Fruit fly (Drosophila melanogaster): ENCODE measurements around the gene CG32564.

The CG32564 gene

dm6 chrX:17183486-17183885 lies 22.7 kb upstream of the CG32564 start:
- TF ChIP-seq Hnf4 (GFP tag; optimal IDR thresholded peaks at IDR 0.05) (no peak), Hr83 (GFP tag; optimal IDR thresholded peaks at IDR 0.05; ENCODE audit: poor library complexity, severe bottlenecking) (peak; percentile 61)

- TF ChIP-seq Dif (GFP tag; optimal IDR thresholded peaks at IDR 0.05; ENCODE audit: partially characterized antibody) = no peak
- TF ChIP-seq Dfd (GFP tag; optimal IDR thresholded peaks at IDR 0.05) = no peak
- no peak for TF ChIP-seq Hr78 (GFP tag; optimal IDR thresholded peaks at IDR 0.05)
- no peak for TF ChIP-seq usp (GFP tag; optimal IDR thresholded peaks at IDR 0.05)
- TF ChIP-seq Jra (GFP tag; optimal IDR thresholded peaks at IDR 0.05) = no peak
- TF ChIP-seq pan (optimal IDR thresholded peaks at IDR 0.05) = no peak
- no peak for TF ChIP-seq N (GFP tag; optimal IDR thresholded peaks at IDR 0.05)
- TF ChIP-seq Abd-B (GFP tag; optimal IDR thresholded peaks at IDR 0.05) = no peak
- TF ChIP-seq woc (GFP tag; optimal IDR thresholded peaks at IDR 0.05) = no peak
- no peak for TF ChIP-seq GATAd (GFP tag; optimal IDR thresholded peaks at IDR 0.05)
- no peak for TF ChIP-seq sv (GFP tag; optimal IDR thresholded peaks at IDR 0.05)
- no peak for TF ChIP-seq Vsx2 (GFP tag; optimal IDR thresholded peaks at IDR 0.05; ENCODE audit: partially characterized antibody)
- TF ChIP-seq foxo (GFP tag; optimal IDR thresholded peaks at IDR 0.05) = no peak
- TF ChIP-seq OdsH (GFP tag; optimal IDR thresholded peaks at IDR 0.05) = no peak
- TF ChIP-seq Mio (GFP tag; optimal IDR thresholded peaks at IDR 0.05) = no peak
- TF ChIP-seq br (GFP tag; optimal IDR thresholded peaks at IDR 0.05) = no peak
- no peak for TF ChIP-seq dl (GFP tag; optimal IDR thresholded peaks at IDR 0.05; ENCODE audit: insufficient read depth in 1 of 2, partially characterized antibody in 2 of 2)
- TF ChIP-seq CG32264 (GFP tag; optimal IDR thresholded peaks at IDR 0.05) = no peak
Observed at dm6 chrX:17186432-17186831, 19.8 kb upstream of the CG32564 start.

- TF ChIP-seq h (GFP tag; optimal IDR thresholded peaks at IDR 0.05) (peak; percentile 16), brk (GFP tag; optimal IDR thresholded peaks at IDR 0.05) (no peak), Hr83 (GFP tag; optimal IDR thresholded peaks at IDR 0.05; ENCODE audit: poor library complexity, severe bottlenecking) (no peak), OdsH (GFP tag; optimal IDR thresholded peaks at IDR 0.05) (peak; percentile 20), psq (GFP tag; optimal IDR thresholded peaks at IDR 0.05) (peak; percentile 36), tai (GFP tag; optimal IDR thresholded peaks at IDR 0.05) (no peak), rgr (GFP tag; optimal IDR thresholded peaks at IDR 0.05) (peak; percentile 32)
Observed at dm6 chrX:17187495-17187894, 18.7 kb upstream of the CG32564 start.

- TF ChIP-seq br (GFP tag; optimal IDR thresholded peaks at IDR 0.05) = no peak
- no peak for TF ChIP-seq dsf (GFP tag; optimal IDR thresholded peaks at IDR 0.05; ENCODE audit: borderline replicate concordance)
- TF ChIP-seq HLH106 (tag; optimal IDR thresholded peaks at IDR 0.05) = peak; percentile 25
- no peak for TF ChIP-seq woc (GFP tag; optimal IDR thresholded peaks at IDR 0.05)
- TF ChIP-seq usp (GFP tag; optimal IDR thresholded peaks at IDR 0.05) = no peak
Observed at dm6 chrX:17188167-17188566, 18.0 kb upstream of the CG32564 start.

dm6 chrX:17202498-17203162 lies 3.6 kb upstream of the CG32564 start, which contains the start of the genes TTLL1A and CG5070:
TSS of gene TTLL1A (minus strand) at chrX:17202598.
TSS of gene CG5070 (plus strand) at chrX:17203112.
- no peak for TF ChIP-seq jim (GFP tag; optimal IDR thresholded peaks at IDR 0.05)
- no peak for TF ChIP-seq CrebA (GFP tag; optimal IDR thresholded peaks at IDR 0.05; ENCODE audit: borderline replicate concordance)
- TF ChIP-seq Sp1 (GFP tag; optimal IDR thresholded peaks at IDR 0.05) = no peak
- no peak for TF ChIP-seq psq (GFP tag; optimal IDR thresholded peaks at IDR 0.05)
- no peak for TF ChIP-seq N (GFP tag; optimal IDR thresholded peaks at IDR 0.05)
- no peak for TF ChIP-seq HLH106 (tag; optimal IDR thresholded peaks at IDR 0.05)
- TF ChIP-seq Vsx2 (GFP tag; optimal IDR thresholded peaks at IDR 0.05; ENCODE audit: partially characterized antibody) = no peak
- no peak for TF ChIP-seq usp (GFP tag; optimal IDR thresholded peaks at IDR 0.05)
- no peak for TF ChIP-seq Hnf4 (GFP tag; optimal IDR thresholded peaks at IDR 0.05)
- no peak for TF ChIP-seq sage (GFP tag; optimal IDR thresholded peaks at IDR 0.05)
- no peak for TF ChIP-seq woc (GFP tag; optimal IDR thresholded peaks at IDR 0.05)
- no peak for TF ChIP-seq Mio (GFP tag; optimal IDR thresholded peaks at IDR 0.05)
- TF ChIP-seq Dfd (GFP tag; optimal IDR thresholded peaks at IDR 0.05) = no peak
- no peak for TF ChIP-seq Hr83 (GFP tag; optimal IDR thresholded peaks at IDR 0.05; ENCODE audit: poor library complexity, severe bottlenecking)
- TF ChIP-seq dsf (GFP tag; optimal IDR thresholded peaks at IDR 0.05; ENCODE audit: borderline replicate concordance) = no peak
- no peak for TF ChIP-seq rgr (GFP tag; optimal IDR thresholded peaks at IDR 0.05)
- no peak for TF ChIP-seq CG9705 (GFP tag; optimal IDR thresholded peaks at IDR 0.05)
